Worm (Caenorhabditis elegans) whole organism, L4 larva: Measurements from ENCODE around the gene ttr-27.
"Not testable (repeated sequence)": the region's sequence is repeated elsewhere in the genome, so short reads cannot be mapped to it uniquely, and the experiment has no call there.

ENCODE experiments used
- F37D6.2 ChIP-seq: sonication (generic microtip); optimal IDR thresholded peaks from 2 replicates; lab custom pipeline; 2016; ENCODE audit warnings: mild to moderate bottlenecking, missing genetic modification characterization, missing compliant biosample characterization
- F44E2.7 ChIP-seq: fragments of 200-800 bp; sonication (Bioruptor generic); IDR thresholded peaks from 2 replicates; pipeline ENCODE4 v2.1.2; 2022; ENCODE audit warnings: missing genetic modification characterization, missing compliant biosample characterization
- Y48G9A.11 ChIP-seq: fragments of 200-800 bp; sonication (Bioruptor generic); IDR thresholded peaks from 2 replicates; pipeline ENCODE4 v1.3.6; 2022; ENCODE audit warnings: missing genetic modification reagents, missing genetic modification characterization, missing compliant biosample characterization
- Y5F2A.4 ChIP-seq: fragments of 200-800 bp; sonication (Bioruptor generic); optimal IDR thresholded peaks from 2 replicates; lab custom pipeline; 2018; ENCODE audit warnings: mild to moderate bottlenecking, missing genetic modification characterization, missing compliant biosample characterization
- ZK337.2 ChIP-seq: fragments of 200-800 bp; sonication (Bioruptor generic); IDR thresholded peaks from 2 replicates; pipeline ENCODE4 v1.3.6; 2022; ENCODE audit warnings: missing genetic modification reagents, missing genetic modification characterization, missing compliant biosample characterization
- aha-1 ChIP-seq: fragments of 150-350 bp; peaks from one replicate; lab custom pipeline; 2014; ENCODE audit warnings: missing biosample characterization, missing genetic modification characterization
- aly-2 ChIP-seq: sonication (generic microtip); optimal IDR thresholded peaks from 2 replicates; lab custom pipeline; 2018; ENCODE audit warnings: missing biosample characterization, missing genetic modification characterization
- ama-1 ChIP-seq: fragments of 150-350 bp; optimal IDR thresholded peaks from 2 replicates; lab custom pipeline; 2014; ENCODE audit warnings: inconsistent platforms, mixed read lengths
- arid-1 ChIP-seq: fragments of 200-800 bp; sonication (Bioruptor generic); conservative IDR thresholded peaks from 2 replicates; pipeline ENCODE4 v1.3.6; 2022; ENCODE audit warnings: missing genetic modification reagents, missing genetic modification characterization, missing compliant biosample characterization
- attf-4 ChIP-seq: sonication (generic microtip); optimal IDR thresholded peaks from 3 replicates; lab custom pipeline; 2017; ENCODE audit warnings: missing biosample characterization, missing genetic modification characterization
- ceh-28 ChIP-seq: fragments of 150-350 bp; optimal IDR thresholded peaks from 2 replicates; lab custom pipeline; 2014; ENCODE audit warnings: missing biosample characterization, missing genetic modification reagents, missing genetic modification characterization
- ceh-32 ChIP-seq: sonication (generic microtip); optimal IDR thresholded peaks from 2 replicates; lab custom pipeline; 2016; ENCODE audit warnings: mild to moderate bottlenecking, missing genetic modification characterization, missing compliant biosample characterization; ENCODE audit not compliant: poor library complexity
- ceh-82 ChIP-seq: sonication (generic microtip); optimal IDR thresholded peaks from 2 replicates; lab custom pipeline; 2017; ENCODE audit warnings: missing biosample characterization, missing genetic modification characterization
- cey-2 ChIP-seq: sonication (generic microtip); optimal IDR thresholded peaks from 3 replicates; lab custom pipeline; 2017; ENCODE audit warnings: missing genetic modification characterization, mild to moderate bottlenecking, missing compliant biosample characterization, antibody characterized with exemption, borderline replicate concordance; ENCODE audit not compliant: insufficient read depth
- daf-8 ChIP-seq: fragments of 200-800 bp; sonication (Bioruptor generic); IDR thresholded peaks from 2 replicates; pipeline ENCODE4 v1.3.6; 2022; ENCODE audit warnings: missing genetic modification characterization, missing compliant biosample characterization
- dmd-6 ChIP-seq: fragments of 200-800 bp; sonication (Bioruptor generic); IDR thresholded peaks from 2 replicates; pipeline ENCODE4 v1.3.6; 2022; ENCODE audit warnings: missing genetic modification reagents, missing genetic modification characterization, missing compliant biosample characterization
- dmd-8 ChIP-seq: fragments of 200-800 bp; sonication (Bioruptor generic); IDR thresholded peaks from 2 replicates; pipeline ENCODE4 v1.3.6; 2022; ENCODE audit warnings: missing genetic modification characterization, missing compliant biosample characterization
- dmd-9 ChIP-seq: fragments of 200-800 bp; sonication (Bioruptor generic); IDR thresholded peaks from 2 replicates; pipeline ENCODE4 v1.3.6; 2022; ENCODE audit warnings: missing genetic modification reagents, missing genetic modification characterization, missing compliant biosample characterization
- dpl-1 ChIP-seq: fragments of 150-350 bp; optimal IDR thresholded peaks from 2 replicates; lab custom pipeline; 2014; ENCODE audit warnings: missing biosample characterization, missing genetic modification reagents, missing genetic modification characterization
- duxl-1 ChIP-seq: sonication (generic microtip); optimal IDR thresholded peaks from 2 replicates; lab custom pipeline; 2016; ENCODE audit warnings: mild to moderate bottlenecking, missing genetic modification characterization, moderate library complexity, missing compliant biosample characterization; ENCODE audit not compliant: poor library complexity
- egl-43 ChIP-seq: fragments of 200-800 bp; sonication (Bioruptor generic); IDR thresholded peaks from 2 replicates; pipeline ENCODE4 v1.3.6; 2022; ENCODE audit warnings: missing genetic modification reagents, missing genetic modification characterization, missing compliant biosample characterization
- gei-8 ChIP-seq: fragments of 200-800 bp; sonication (Bioruptor generic); optimal IDR thresholded peaks from 2 replicates; lab custom pipeline; 2018; ENCODE audit warnings: mild to moderate bottlenecking, missing genetic modification characterization, missing compliant biosample characterization
- lim-7 ChIP-seq: fragments of 200-800 bp; sonication (Bioruptor generic); IDR thresholded peaks from 2 replicates; pipeline ENCODE4 v1.3.6; 2022; ENCODE audit warnings: missing genetic modification characterization, missing compliant biosample characterization
- lin-13 ChIP-seq: fragments of 150-350 bp; optimal IDR thresholded peaks from 2 replicates; lab custom pipeline; 2014; ENCODE audit warnings: missing biosample characterization, missing genetic modification reagents, missing genetic modification characterization
- lin-29 ChIP-seq: fragments of 200-800 bp; sonication (Bioruptor generic); IDR thresholded peaks from 2 replicates; pipeline ENCODE4 v1.3.6; 2022; ENCODE audit warnings: missing genetic modification reagents, missing genetic modification characterization, missing compliant biosample characterization
- mdt-29 ChIP-seq: fragments of 200-800 bp; sonication (Bioruptor generic); IDR thresholded peaks from 2 replicates; pipeline ENCODE4 v1.3.6; 2022; ENCODE audit warnings: missing genetic modification reagents, missing genetic modification characterization, missing compliant biosample characterization
- nhr-237 ChIP-seq: sonication (generic microtip); optimal IDR thresholded peaks from 2 replicates; lab custom pipeline; 2017; ENCODE audit warnings: missing biosample characterization, missing genetic modification characterization
- nhr-28 ChIP-seq: fragments of 150-350 bp; optimal IDR thresholded peaks from 2 replicates; lab custom pipeline; 2014; ENCODE audit warnings: missing biosample characterization, missing genetic modification characterization
- nhr-41 ChIP-seq: fragments of 200-800 bp; sonication (Bioruptor generic); IDR thresholded peaks from 2 replicates; pipeline ENCODE4 v1.3.6; 2022; ENCODE audit warnings: missing genetic modification reagents, missing genetic modification characterization, missing compliant biosample characterization
- nhr-48 ChIP-seq: sonication (generic microtip); optimal IDR thresholded peaks from 2 replicates; lab custom pipeline; 2016; ENCODE audit warnings: mild to moderate bottlenecking, missing genetic modification characterization, missing compliant biosample characterization
- nhr-6 ChIP-seq: fragments of 150-350 bp; optimal IDR thresholded peaks from 2 replicates; lab custom pipeline; 2014; ENCODE audit warnings: missing biosample characterization, missing genetic modification characterization
- nhr-76 ChIP-seq: fragments of 150-350 bp; optimal IDR thresholded peaks from 2 replicates; lab custom pipeline; 2014; ENCODE audit warnings: missing biosample characterization, missing genetic modification characterization
- php-3 ChIP-seq: fragments of 200-800 bp; sonication (Bioruptor generic); IDR thresholded peaks from 2 replicates; pipeline ENCODE4 v1.3.6; 2022; ENCODE audit warnings: missing genetic modification reagents, missing genetic modification characterization, missing compliant biosample characterization
- rbr-2 ChIP-seq: sonication (generic microtip); optimal IDR thresholded peaks from 2 replicates; lab custom pipeline; 2016; ENCODE audit warnings: missing genotype, missing genetic modification characterization, missing compliant biosample characterization
- saeg-2 ChIP-seq: fragments of 200-800 bp; sonication (Bioruptor generic); IDR thresholded peaks from 2 replicates; pipeline ENCODE4 v1.3.6; 2022; ENCODE audit warnings: missing genetic modification reagents, missing genetic modification characterization, missing compliant biosample characterization
- set-16 ChIP-seq: fragments of 200-800 bp; sonication (Bioruptor generic); IDR thresholded peaks from 2 replicates; pipeline ENCODE4 v1.3.6; 2022; ENCODE audit warnings: missing genetic modification reagents, missing genetic modification characterization, missing compliant biosample characterization
- skn-1 ChIP-seq: fragments of 150-350 bp; optimal IDR thresholded peaks from 2 replicates; lab custom pipeline; 2014; ENCODE audit warnings: missing biosample characterization, missing genetic modification characterization
- snpc-1.2 ChIP-seq: fragments of 200-800 bp; sonication (Bioruptor generic); IDR thresholded peaks from 2 replicates; pipeline ENCODE4 v1.3.6; 2022; ENCODE audit warnings: missing genetic modification reagents, missing genetic modification characterization, missing compliant biosample characterization
- snpc-4 ChIP-seq: fragments of 150-350 bp; optimal IDR thresholded peaks from 2 replicates; lab custom pipeline; 2014; ENCODE audit warnings: missing biosample characterization, missing genetic modification characterization
- spr-3 ChIP-seq: fragments of 200-800 bp; sonication (Bioruptor generic); optimal IDR thresholded peaks from 2 replicates; lab custom pipeline; 2018; ENCODE audit warnings: mild to moderate bottlenecking, missing genetic modification characterization, missing compliant biosample characterization
- tag-97 ChIP-seq: fragments of 200-800 bp; sonication (Bioruptor generic); IDR thresholded peaks from 2 replicates; pipeline ENCODE4 v1.3.6; 2022; ENCODE audit warnings: missing genetic modification characterization, missing compliant biosample characterization
- tra-1 ChIP-seq: fragments of 200-800 bp; sonication (Bioruptor generic); IDR thresholded peaks from 2 replicates; pipeline ENCODE4 v1.3.6; 2022; ENCODE audit warnings: missing genetic modification reagents, missing genetic modification characterization, missing compliant biosample characterization
- unc-130 ChIP-seq: sonication (generic microtip); optimal IDR thresholded peaks from 2 replicates; lab custom pipeline; 2016; ENCODE audit warnings: missing genetic modification reagents, missing genetic modification characterization, missing compliant biosample characterization
- zag-1 ChIP-seq: fragments of 150-350 bp; optimal IDR thresholded peaks from 2 replicates; lab custom pipeline; 2014; ENCODE audit warnings: missing biosample characterization, missing genetic modification characterization
- zip-2 ChIP-seq: fragments of 150-350 bp; optimal IDR thresholded peaks from 2 replicates; lab custom pipeline; 2014; ENCODE audit warnings: missing biosample characterization, missing genetic modification characterization

Gene ttr-27

DNA sequence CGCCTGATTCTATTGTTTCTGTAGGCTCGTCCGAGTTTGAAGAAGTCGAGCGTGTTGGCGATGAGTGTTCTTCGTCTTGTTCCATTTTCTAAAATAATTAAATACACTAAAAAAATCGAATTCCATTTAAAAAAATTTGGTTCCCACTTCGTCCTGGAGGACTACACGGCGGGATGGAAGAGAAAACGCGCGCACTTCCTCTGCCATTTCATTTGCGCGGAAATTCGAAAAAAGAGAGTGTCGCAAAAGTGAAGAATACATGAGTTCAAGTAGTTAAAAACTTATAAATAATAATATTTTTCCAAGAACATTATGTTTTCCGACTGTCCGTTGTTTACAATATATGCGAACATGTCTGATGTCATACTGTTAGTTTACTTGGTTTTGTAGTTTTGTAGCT is 34.0 kb downstream of the ttr-27 start, which contains the start of gene T07F10.3 (continued):
- no peak for TF ChIP-seq ceh-32 (tag; lab: Kevin White, UChicago)
- no peak for TF ChIP-seq lin-29 (GFP tag; lab: Robert Waterston, UW)
- TF ChIP-seq lin-13 (GFP tag; lab: Kevin White, UChicago) = no peak
- no peak for TF ChIP-seq zip-2 (tag; lab: Kevin White, UChicago)
- TF ChIP-seq spr-3 (GFP tag; lab: Kevin White, UChicago) = peak; percentile 45
- no peak for TF ChIP-seq nhr-41 (GFP tag; lab: Robert Waterston, UW)
- no peak for TF ChIP-seq aly-2 (tag; lab: Kevin White, UChicago)
- peak; percentile 69 for TF ChIP-seq nhr-28 (tag; lab: Kevin White, UChicago)
- peak; percentile 51 for TF ChIP-seq nhr-48 (tag; lab: Kevin White, UChicago)
- 0 out of 2 replicates have a peak, but pooled peaks have one; percentile 29 for TF ChIP-seq php-3 (GFP tag; lab: Robert Waterston, UW)
- no peak for TF ChIP-seq cey-2
- peak; percentile 93 for TF ChIP-seq unc-130 (GFP tag; lab: Kevin White, UChicago)
- no peak for TF ChIP-seq snpc-4 (tag; lab: Kevin White, UChicago)
- no peak for TF ChIP-seq ceh-28 (tag; lab: Kevin White, UChicago)
- TF ChIP-seq dpl-1 (GFP tag; lab: Kevin White, UChicago) = peak; percentile 99
- no peak for TF ChIP-seq nhr-237 (tag; lab: Kevin White, UChicago)
- TF ChIP-seq dmd-6 = peak; percentile 86
- no peak for TF ChIP-seq gei-8 (GFP tag; lab: Kevin White, UChicago)
- TF ChIP-seq tag-97 = peak; percentile 81; the same call in 1 of the 2 replicates
- no peak for TF ChIP-seq dmd-8 (GFP tag; lab: Robert Waterston, UW)
- TF ChIP-seq Y48G9A.11 (GFP tag; lab: Robert Waterston, UW) = peak; percentile 88
- TF ChIP-seq nhr-76 = no peak
- no peak for TF ChIP-seq daf-8 (GFP tag; lab: Robert Waterston, UW)
- TF ChIP-seq Y5F2A.4 (GFP tag; lab: Kevin White, UChicago) = no peak
- no peak for TF ChIP-seq ceh-82
- peak; percentile 58 for TF ChIP-seq arid-1 (GFP tag; lab: Robert Waterston, UW)
- TF ChIP-seq F44E2.7 (GFP tag; lab: Robert Waterston, UW) = no peak
- TF ChIP-seq skn-1 (tag; lab: Kevin White, UChicago) = no peak
- no peak for TF ChIP-seq zag-1 (tag; lab: Kevin White, UChicago)
- peak; percentile 97 for TF ChIP-seq ZK337.2 (GFP tag; lab: Robert Waterston, UW)
- peak; percentile 70; the same call in 1 of the 2 replicates for TF ChIP-seq tra-1 (GFP tag; lab: Robert Waterston, UW)
- 0 out of 2 replicates have a peak, but pooled peaks have one; percentile 63 for TF ChIP-seq snpc-1.2 (GFP tag; lab: Robert Waterston, UW)

DNA sequence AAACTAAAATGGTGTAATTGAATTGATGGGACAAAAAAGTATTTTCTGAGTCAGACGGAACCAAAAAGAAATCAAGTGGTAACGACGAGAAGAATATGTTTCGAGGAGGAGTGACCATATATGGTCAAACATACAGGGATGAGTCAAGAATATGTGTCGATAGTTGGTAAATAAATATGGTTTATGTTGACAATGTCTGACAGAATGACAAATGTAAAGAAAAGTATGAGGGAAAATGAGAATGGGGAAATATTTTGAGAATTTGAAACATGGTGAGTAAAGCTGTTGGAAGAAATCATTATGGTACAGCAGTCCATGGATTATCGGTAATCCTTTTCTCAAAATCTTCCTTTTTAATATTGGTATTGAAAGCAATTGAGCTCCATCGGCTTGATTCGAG is 35.9 kb downstream of the ttr-27 start, which contains the start of gene nspg-1:
Gene nspg-1, minus strand, starts transcription at position 101 of the 400 bp plus-strand sequence.
- peak; percentile 27 for TF ChIP-seq nhr-6 (tag; lab: Kevin White, UChicago)
- no peak for TF ChIP-seq lin-13 (GFP tag; lab: Kevin White, UChicago)

DNA sequence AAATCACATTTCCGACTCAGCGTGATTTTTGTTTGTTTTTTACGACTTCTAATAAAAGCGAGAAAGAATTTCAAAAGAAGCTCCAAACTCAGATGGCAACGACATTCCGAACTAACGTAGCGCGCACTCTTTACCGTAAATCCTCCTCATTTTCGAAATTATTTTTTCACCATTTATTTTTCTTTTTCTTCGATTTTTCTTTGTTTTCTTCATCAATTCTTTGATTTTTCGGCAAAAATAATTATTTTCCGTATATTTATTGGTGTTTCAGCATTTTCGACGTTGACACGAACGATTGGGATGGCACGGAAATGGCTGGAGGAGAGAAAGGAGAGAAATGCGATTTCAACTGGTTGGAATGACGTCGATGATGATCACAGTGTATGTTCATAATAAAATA is 38.3 kb downstream of the ttr-27 start, which contains the start of gene T07F10.5:
Gene T07F10.5, plus strand, starts transcription at position 301 of the 400 bp plus-strand sequence.
- TF ChIP-seq mdt-29 (GFP tag; lab: Robert Waterston, UW); attf-4 (tag; lab: Kevin White, UChicago); rbr-2 (tag; lab: Kevin White, UChicago): not testable (repeated sequence)

DNA sequence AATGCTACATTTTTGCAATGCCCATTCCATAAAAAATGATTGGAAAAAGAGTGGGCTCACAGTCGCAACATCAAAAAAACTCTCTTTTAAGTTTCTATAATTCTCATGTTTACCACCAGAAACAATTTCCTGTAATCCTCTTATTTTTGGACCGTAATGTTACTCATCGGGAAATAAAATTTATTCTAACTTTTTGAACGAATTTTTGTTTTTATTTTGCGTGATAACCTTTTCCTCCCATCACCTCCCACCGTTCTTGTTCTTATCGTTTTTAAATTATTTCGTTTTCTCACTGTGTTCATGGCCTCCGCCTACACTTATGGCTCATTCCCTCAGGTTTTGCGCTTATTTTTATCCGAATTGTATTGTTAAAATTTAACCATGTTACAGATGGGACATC is 44.8 kb downstream of the ttr-27 start, which contains the start of gene anp-1:
Gene anp-1, plus strand, starts transcription at position 301 of the 400 bp plus-strand sequence.
- TF ChIP-seq dmd-9 (GFP tag; lab: Robert Waterston, UW) = no peak
- no peak for TF ChIP-seq Y48G9A.11 (GFP tag; lab: Robert Waterston, UW)
- no peak for TF ChIP-seq ZK337.2 (GFP tag; lab: Robert Waterston, UW)
- no peak for TF ChIP-seq F37D6.2
- no peak for TF ChIP-seq lin-13 (GFP tag; lab: Kevin White, UChicago)
- TF ChIP-seq set-16 (GFP tag; lab: Robert Waterston, UW) = no peak
- TF ChIP-seq aha-1 = no peak
- no peak for TF ChIP-seq mdt-29 (GFP tag; lab: Robert Waterston, UW)
- no peak for TF ChIP-seq saeg-2 (GFP tag; lab: Robert Waterston, UW)
- no peak for TF ChIP-seq rbr-2 (tag; lab: Kevin White, UChicago)
- no peak for TF ChIP-seq zip-2 (tag; lab: Kevin White, UChicago)
- TF ChIP-seq cey-2 = no peak
- no peak for TF ChIP-seq ama-1 (lab: Kevin White, UChicago)
- no peak for TF ChIP-seq egl-43 (GFP tag; lab: Robert Waterston, UW)
- TF ChIP-seq zag-1 (tag; lab: Kevin White, UChicago) = no peak
- TF ChIP-seq arid-1 (GFP tag; lab: Robert Waterston, UW) = no peak
- no peak for TF ChIP-seq duxl-1 (tag; lab: Kevin White, UChicago)
- no peak for TF ChIP-seq dmd-8 (GFP tag; lab: Robert Waterston, UW)
- no peak for TF ChIP-seq lim-7 (GFP tag; lab: Robert Waterston, UW)
